Worm (Caenorhabditis elegans): ENCODE results near the gene slt-1.

slt-1 gene

DNA sequence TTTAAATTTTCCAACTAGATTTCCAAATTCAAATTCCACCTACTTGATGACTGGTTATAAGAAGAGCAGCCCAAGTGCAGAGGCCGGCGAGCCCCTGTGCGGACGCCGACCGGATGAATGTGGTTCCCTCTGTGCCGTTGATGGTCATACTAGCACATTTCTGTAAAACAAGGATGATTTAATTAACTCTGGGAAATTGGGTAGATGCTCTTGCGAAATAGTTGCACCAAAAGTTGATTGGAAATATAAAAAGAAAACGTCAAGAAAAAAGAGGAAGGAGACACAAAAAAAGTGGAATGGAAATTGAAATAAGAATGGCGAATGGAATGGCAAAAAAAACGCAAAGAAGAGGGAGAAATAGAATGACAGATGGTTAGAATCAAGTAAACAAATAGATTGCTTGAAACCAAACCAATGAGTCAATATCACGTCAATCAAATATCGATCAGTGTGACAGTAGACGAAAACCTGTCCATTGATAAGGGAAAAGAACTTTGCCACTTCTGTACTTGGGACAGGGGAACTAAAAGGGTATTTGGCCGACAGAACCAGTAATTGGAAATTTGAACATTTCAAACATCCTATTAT lies 32.7 kb downstream of the slt-1 start, which contains the start of gene tmem-184:
tmem-184 (minus strand) TSS at position 164 of the 588 bp plus-strand sequence.
- TF ChIP-seq ceh-39 (tag; optimal IDR thresholded peaks at IDR 0.05): no peak
- peak; percentile 33 for TF ChIP-seq unc-62 (GFP tag; optimal IDR thresholded peaks at IDR 0.05)
- no peak for TF ChIP-seq ham-2 (GFP tag; optimal IDR thresholded peaks at IDR 0.05)
- peak; percentile 33 for TF ChIP-seq ces-1 (GFP tag; optimal IDR thresholded peaks at IDR 0.05)

DNA sequence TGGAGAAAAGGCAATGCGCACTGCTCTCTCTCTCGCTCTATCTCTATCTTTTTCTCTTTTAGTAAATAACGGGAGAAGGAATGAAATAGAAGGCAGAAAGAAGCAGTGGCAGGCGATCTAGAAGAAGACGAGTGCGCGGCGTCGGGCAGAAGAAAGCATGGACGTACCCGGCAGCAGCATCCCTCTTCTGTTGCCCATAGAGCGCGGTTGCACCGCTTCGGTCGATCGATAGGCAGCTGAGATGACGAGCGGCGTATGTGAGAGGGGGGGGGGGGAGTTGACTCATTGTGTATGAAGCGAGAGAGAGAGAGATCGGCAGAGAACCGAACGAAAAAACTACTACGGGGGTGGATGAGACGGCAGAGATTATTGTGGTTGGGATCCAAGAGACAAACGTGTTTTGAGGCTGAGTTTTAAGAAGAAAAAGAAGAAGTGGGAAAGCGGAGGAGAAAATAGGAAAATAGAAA lies 34.1 kb downstream of the slt-1 start:
- TF ChIP-seq ceh-83 (GFP tag; optimal IDR thresholded peaks at IDR 0.05) (no peak), ham-2 (GFP tag; optimal IDR thresholded peaks at IDR 0.05) (peak; percentile 93), mls-2 (tag; optimal IDR thresholded peaks at IDR 0.05) (peak; percentile 84), nhr-2 (tag; optimal IDR thresholded peaks at IDR 0.05) (peak; percentile 33), cnd-1 (tag; optimal IDR thresholded peaks at IDR 0.05) (peak; percentile 60), pha-4 (tag; optimal IDR thresholded peaks at IDR 0.05) (peak; percentile 55), lin-32 (GFP tag; optimal IDR thresholded peaks at IDR 0.05) (peak; percentile 48), elt-3 (tag; optimal IDR thresholded peaks at IDR 0.05) (peak; percentile 2), sptf-1 (tag; optimal IDR thresholded peaks at IDR 0.05) (peak; percentile 83), ceh-43 (GFP tag; optimal IDR thresholded peaks at IDR 0.05) (no peak), unc-62 (GFP tag; optimal IDR thresholded peaks at IDR 0.05) (peak; percentile 80), snpc-4 (tag; optimal IDR thresholded peaks at IDR 0.05) (no peak), ceh-39 (tag; optimal IDR thresholded peaks at IDR 0.05) (peak; percentile 86), nhr-12 (tag; optimal IDR thresholded peaks at IDR 0.05) (no peak), M03D4.4 (tag; optimal IDR thresholded peaks at IDR 0.05) (peak; percentile 17), nhr-28 (tag; optimal IDR thresholded peaks at IDR 0.05) (no peak), flh-1 (GFP tag; optimal IDR thresholded peaks at IDR 0.05) (no peak), nhr-237 (tag; optimal IDR thresholded peaks at IDR 0.05) (peak; percentile 52), nhr-76 (tag; optimal IDR thresholded peaks at IDR 0.05) (no peak), mep-1 (tag; optimal IDR thresholded peaks at IDR 0.05) (peak; percentile 81), drap-1 (GFP tag; optimal IDR thresholded peaks at IDR 0.05) (peak; percentile 62), tbx-8 (GFP tag; optimal IDR thresholded peaks at IDR 0.05) (peak; percentile 0), elt-1 (tag; optimal IDR thresholded peaks at IDR 0.05; ENCODE audit: borderline replicate concordance, insufficient read depth) (no peak), mab-5 (tag; optimal IDR thresholded peaks at IDR 0.05) (no peak), unc-39 (tag; optimal IDR thresholded peaks at IDR 0.05) (no peak), unc-120 (tag; optimal IDR thresholded peaks at IDR 0.05; ENCODE audit: poor library complexity, severe bottlenecking) (peak; percentile 68), ces-1 (GFP tag; optimal IDR thresholded peaks at IDR 0.05) (peak; percentile 75), zip-8 (tag; optimal IDR thresholded peaks at IDR 0.05) (no peak), blmp-1 (tag; optimal IDR thresholded peaks at IDR 0.05) (no peak), hlh-1 (tag; optimal IDR thresholded peaks at IDR 0.05) (peak; percentile 37), ztf-11 (tag; optimal IDR thresholded peaks at IDR 0.05) (peak; percentile 69), sem-2 (GFP tag; optimal IDR thresholded peaks at IDR 0.05) (peak; percentile 32), bed-3 (GFP tag; optimal IDR thresholded peaks at IDR 0.05) (no peak), lin-13 (tag; optimal IDR thresholded peaks at IDR 0.05) (peak; percentile 53), lsy-2 (tag; optimal IDR thresholded peaks at IDR 0.05) (peak; percentile 76)

DNA sequence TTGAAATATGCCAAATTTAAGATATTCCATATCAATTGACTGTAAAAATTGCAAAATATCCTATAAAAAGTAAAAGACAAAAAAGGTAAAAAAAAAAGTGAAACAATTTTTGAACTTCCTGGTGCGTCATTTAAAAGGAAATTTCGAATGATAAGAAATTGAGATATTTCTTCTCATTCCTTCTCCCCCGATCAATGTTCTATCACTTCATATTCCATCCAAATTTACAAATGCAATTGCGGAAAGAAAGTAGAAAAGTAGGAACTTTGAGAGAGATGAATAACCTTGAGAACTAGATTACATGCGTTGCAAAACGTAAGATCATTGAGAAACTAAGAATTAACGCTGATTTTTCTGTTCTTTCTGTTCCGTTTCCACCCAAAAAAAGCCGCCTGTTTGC lies 35.5 kb downstream of the slt-1 start:
- TF ChIP-seq snpc-4 (tag; optimal IDR thresholded peaks at IDR 0.05) (no peak), lin-32 (GFP tag; optimal IDR thresholded peaks at IDR 0.05) (no peak)

ce11 chrX:14711168-14711629 lies 37.1 kb downstream of the slt-1 start, which contains the start of gene atrn-1:
Gene atrn-1 (plus strand): TSS chrX:14711579.
- TF ChIP-seq ham-2 (GFP tag; optimal IDR thresholded peaks at IDR 0.05) (peak; percentile 16), blmp-1 (tag; optimal IDR thresholded peaks at IDR 0.05) (no peak), unc-120 (tag; optimal IDR thresholded peaks at IDR 0.05; ENCODE audit: poor library complexity, severe bottlenecking) (no peak)
